Worm (Caenorhabditis elegans) whole organism, mixed stage, embryonic: ENCODE data around the gene C17B7.14.

Experiments used
- ces-1 ChIP-seq: fragments of 150-350 bp; optimal IDR thresholded peaks from 2 replicates; lab custom pipeline; 2014; ENCODE audit warnings: missing biosample characterization, missing genetic modification reagents, missing genetic modification characterization
- cnd-1 ChIP-seq: fragments of 200-800 bp; sonication (Bioruptor generic); optimal IDR thresholded peaks from 2 replicates; lab custom pipeline; 2018; ENCODE audit warnings: mild to moderate bottlenecking, missing genetic modification characterization, missing compliant biosample characterization
- elt-1 ChIP-seq: sonication (generic microtip); optimal IDR thresholded peaks from 2 replicates; lab custom pipeline; 2017; ENCODE audit warnings: missing genetic modification characterization, mild to moderate bottlenecking, missing compliant biosample characterization, antibody characterized with exemption, moderate library complexity, borderline replicate concordance; ENCODE audit not compliant: insufficient read depth
- elt-3 ChIP-seq: fragments of 150-350 bp; optimal IDR thresholded peaks from 2 replicates; lab custom pipeline; 2014; ENCODE audit warnings: missing biosample characterization, missing genetic modification characterization
- lsy-2 ChIP-seq: fragments of 150-350 bp; optimal IDR thresholded peaks from 2 replicates; lab custom pipeline; 2014; ENCODE audit warnings: missing biosample characterization, missing genetic modification characterization
- mep-1 ChIP-seq: fragments of 150-350 bp; optimal IDR thresholded peaks from 2 replicates; lab custom pipeline; 2017; ENCODE audit warnings: missing biosample characterization, missing genetic modification reagents, missing genetic modification characterization, inconsistent platforms
- mls-2 ChIP-seq: sonication (generic microtip); optimal IDR thresholded peaks from 2 replicates; lab custom pipeline; 2016; ENCODE audit warnings: mild to moderate bottlenecking, missing genetic modification characterization, moderate library complexity, missing compliant biosample characterization
- nhr-2 ChIP-seq: fragments of 150-350 bp; optimal IDR thresholded peaks from 2 replicates; lab custom pipeline; 2014; ENCODE audit warnings: missing biosample characterization, missing genetic modification characterization
- nhr-237 ChIP-seq: fragments of 150-350 bp; optimal IDR thresholded peaks from 2 replicates; lab custom pipeline; 2014; ENCODE audit warnings: missing biosample characterization, missing genetic modification characterization
- nhr-76 ChIP-seq: sonication (generic microtip); optimal IDR thresholded peaks from 2 replicates; lab custom pipeline; 2017; ENCODE audit warnings: missing biosample characterization, missing genetic modification characterization
- pha-4 ChIP-seq: fragments of 150-350 bp; optimal IDR thresholded peaks from 2 replicates; lab custom pipeline; 2018; ENCODE audit warnings: missing biosample characterization, missing genetic modification reagents, missing genetic modification characterization
- snpc-4 ChIP-seq: fragments of 150-350 bp; optimal IDR thresholded peaks from 2 replicates; lab custom pipeline; 2014; ENCODE audit warnings: missing biosample characterization, missing genetic modification characterization
- unc-62 ChIP-seq: fragments of 150-350 bp; optimal IDR thresholded peaks from 2 replicates; lab custom pipeline; 2014; ENCODE audit warnings: missing biosample characterization, missing genetic modification reagents, missing genetic modification characterization
- ztf-11 ChIP-seq: fragments of 150-350 bp; optimal IDR thresholded peaks from 2 replicates; lab custom pipeline; 2014; ENCODE audit warnings: missing biosample characterization, missing genetic modification characterization

DNA sequence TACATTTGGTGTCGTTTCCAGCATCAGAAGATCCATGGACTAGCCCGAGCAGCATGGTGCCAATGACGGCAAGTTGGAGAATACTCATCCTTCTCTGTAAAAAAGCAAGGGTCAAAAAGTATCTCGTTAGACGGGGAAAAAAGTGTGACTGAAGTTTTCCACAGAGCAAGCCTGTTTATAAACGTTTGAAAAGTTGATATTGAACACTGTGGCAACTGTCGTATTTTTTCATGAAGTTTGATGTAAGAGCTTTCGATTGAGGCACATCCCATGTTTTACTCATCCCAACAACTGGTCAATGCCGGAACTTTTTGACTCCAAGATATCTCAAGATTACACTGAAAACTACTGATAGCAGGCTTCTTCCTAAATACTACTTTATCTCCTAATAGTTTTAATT is 1.4 kb downstream of the C17B7.14 start, which contains the start of gene F35F10.13:
- TF ChIP-seq elt-1 (tag; lab: Kevin White, UChicago) (no peak), ces-1 (GFP tag; lab: Kevin White, UChicago) (no peak), unc-62 (GFP tag; lab: Kevin White, UChicago) (no peak), snpc-4 (tag; lab: Kevin White, UChicago) (no peak), pha-4 (tag; lab: Kevin White, UChicago) (no peak), lsy-2 (no peak), cnd-1 (tag; lab: Kevin White, UChicago) (no peak), elt-3 (tag; lab: Kevin White, UChicago) (no peak), nhr-76 (tag; lab: Kevin White, UChicago) (no peak), nhr-237 (tag; lab: Kevin White, UChicago) (no peak), nhr-2 (tag; lab: Kevin White, UChicago) (no peak), ztf-11 (tag; lab: Kevin White, UChicago) (no peak), mep-1 (no peak), mls-2 (no peak)
